Fruit fly (Drosophila melanogaster) whole organism, prepupa: ENCODE results near the gene CG31775.

Experiments
- CG1621 ChIP-seq: fragments of 200-800 bp; sonication (Bioruptor generic); optimal IDR thresholded peaks from 3 replicates; lab custom pipeline; 2018; ENCODE audit warnings: missing biosample characterization, mild to moderate bottlenecking, missing genetic modification characterization
- CG32006 ChIP-seq: fragments of 200-800 bp; sonication (Bioruptor generic); optimal IDR thresholded peaks from 3 replicates; lab custom pipeline; 2017; ENCODE audit warnings: missing biosample characterization, mild to moderate bottlenecking, missing genetic modification characterization
- CG6808 ChIP-seq: fragments of 200-800 bp; sonication (Bioruptor generic); optimal IDR thresholded peaks from 3 replicates; lab custom pipeline; 2017; ENCODE audit warnings: missing biosample characterization, missing genetic modification characterization, mild to moderate bottlenecking, moderate library complexity, missing genetic modification reagents
- CG9139 ChIP-seq: fragments of 200-800 bp; sonication (Bioruptor generic); optimal IDR thresholded peaks from 3 replicates; lab custom pipeline; 2017; ENCODE audit warnings: missing biosample characterization, mild to moderate bottlenecking, missing genetic modification characterization
- Ets96B ChIP-seq: fragments of 200-800 bp; optimal IDR thresholded peaks from 2 replicates; lab custom pipeline; 2019; ENCODE audit warnings: missing biosample characterization, mild to moderate bottlenecking, missing genetic modification characterization, moderate library complexity
- OdsH ChIP-seq: fragments of 200-800 bp; sonication (Bioruptor generic); optimal IDR thresholded peaks from 3 replicates; lab custom pipeline; 2016; ENCODE audit warnings: missing biosample characterization, missing genetic modification characterization
- Sox14 ChIP-seq: fragments of 200-800 bp; sonication (Bioruptor generic); optimal IDR thresholded peaks from 3 replicates; lab custom pipeline; 2016; ENCODE audit warnings: missing biosample characterization, missing genetic modification characterization
- dac ChIP-seq: fragments of 200-800 bp; sonication (Bioruptor generic); optimal IDR thresholded peaks from 2 replicates; lab custom pipeline; 2017; ENCODE audit warnings: missing biosample characterization, mild to moderate bottlenecking, missing genetic modification characterization
- net ChIP-seq: fragments of 200-800 bp; sonication (Bioruptor generic); optimal IDR thresholded peaks from 3 replicates; lab custom pipeline; 2016; ENCODE audit warnings: missing biosample characterization, missing genetic modification characterization
- svp ChIP-seq: fragments of 200-800 bp; sonication (Bioruptor generic); peaks from one replicate; lab custom pipeline; 2016; ENCODE audit warnings: missing biosample characterization, missing genetic modification characterization

dm6 chr2L:14743337-14743736, 5.8 kb upstream of the CG31775 start:
- TF ChIP-seq svp (GFP tag; lab: Kevin White, UChicago) (no peak), CG32006 (no peak), CG6808 (no peak), net (GFP tag; lab: Kevin White, UChicago) (no peak), Ets96B (tag; lab: Kevin White, UChicago) (no peak), CG1621 (tag; lab: Kevin White, UChicago) (no peak), OdsH (no peak), dac (no peak), Sox14 (GFP tag; lab: Kevin White, UChicago) (no peak), CG9139 (GFP tag; lab: Kevin White, UChicago) (no peak)
